Fruit fly (Drosophila melanogaster) whole organism, wandering third instar larva: ENCODE results near the gene AstC.

ENCODE experiments used
- Abd-B ChIP-seq: fragments of >200 bp; optimal IDR thresholded peaks from 2 replicates; lab custom pipeline; 2017; ENCODE audit warnings: missing biosample characterization, missing genetic modification characterization
- CG32264 ChIP-seq: fragments of 200-800 bp; sonication (Bioruptor generic); optimal IDR thresholded peaks from 2 replicates; lab custom pipeline; 2016; ENCODE audit warnings: missing biosample characterization, missing genetic modification characterization
- CG9705 ChIP-seq: fragments of 200-800 bp; sonication (Bioruptor generic); optimal IDR thresholded peaks from 2 replicates; lab custom pipeline; 2018; ENCODE audit warnings: missing biosample characterization, mild to moderate bottlenecking, missing genetic modification characterization
- CrebA ChIP-seq: fragments of 200-800 bp; sonication (Bioruptor generic); optimal IDR thresholded peaks from 2 replicates; lab custom pipeline; 2016; ENCODE audit warnings: missing biosample characterization, mild to moderate bottlenecking, missing genetic modification characterization, borderline replicate concordance
- Dfd ChIP-seq: fragments of >200 bp; optimal IDR thresholded peaks from 2 replicates; lab custom pipeline; 2017; ENCODE audit warnings: missing biosample characterization, missing genetic modification characterization
- Dif ChIP-seq: fragments of 200-275, 200-300 bp; sonication (Bioruptor generic); optimal IDR thresholded peaks from 2 replicates; lab custom pipeline; 2018; ENCODE audit warnings: missing biosample characterization, missing genetic modification characterization; ENCODE audit not compliant: partially characterized antibody
- GATAd ChIP-seq: sonication (Bioruptor generic); optimal IDR thresholded peaks from 2 replicates; lab custom pipeline; 2016; ENCODE audit warnings: missing biosample characterization, missing genetic modification characterization
- HLH106 ChIP-seq: fragments of 200-800 bp; optimal IDR thresholded peaks from 3 replicates; lab custom pipeline; 2019; ENCODE audit warnings: missing biosample characterization, mild to moderate bottlenecking, missing genetic modification characterization, moderate library complexity
- Hnf4 ChIP-seq: fragments of 200-800 bp; sonication (Bioruptor generic); optimal IDR thresholded peaks from 2 replicates; lab custom pipeline; 2016; ENCODE audit warnings: missing biosample characterization, mild to moderate bottlenecking, missing genetic modification characterization
- Hr78 ChIP-seq: fragments of >200 bp; optimal IDR thresholded peaks from 2 replicates; lab custom pipeline; 2017; ENCODE audit warnings: missing biosample characterization, missing genetic modification characterization
- Hr83 ChIP-seq: fragments of 200-300 bp; sonication (Bioruptor generic); optimal IDR thresholded peaks from 2 replicates; lab custom pipeline; 2016; ENCODE audit warnings: missing biosample characterization, mild to moderate bottlenecking, missing genetic modification characterization, moderate library complexity; ENCODE audit not compliant: poor library complexity, severe bottlenecking
- Jra ChIP-seq: sonication (Bioruptor generic); optimal IDR thresholded peaks from 2 replicates; lab custom pipeline; 2016; ENCODE audit warnings: missing biosample characterization, missing genetic modification characterization
- Myc ChIP-seq: fragments of >200 bp; optimal IDR thresholded peaks from 2 replicates; lab custom pipeline; 2017
- OdsH ChIP-seq: fragments of 200-800 bp; sonication (Bioruptor generic); optimal IDR thresholded peaks from 2 replicates; lab custom pipeline; 2016; ENCODE audit warnings: missing biosample characterization, mild to moderate bottlenecking, missing genetic modification characterization
- Rel ChIP-seq, 2 experiments: fragments of 200-800 bp; sonication (Bioruptor generic) in 1 of 2; optimal IDR thresholded peaks; 2 replicates in 1 of 2; 3 replicates in 1 of 2; lab custom pipeline; 2016 to 2019; ENCODE audit warnings: mild to moderate bottlenecking in 2 of 2, missing biosample characterization in 2 of 2, missing genetic modification characterization in 2 of 2, moderate library complexity in 1 of 2
- Sp1 ChIP-seq: fragments of 200-800 bp; sonication (Bioruptor generic); optimal IDR thresholded peaks from 3 replicates; lab custom pipeline; 2019; ENCODE audit warnings: missing biosample characterization, mild to moderate bottlenecking, missing genetic modification characterization, moderate library complexity
- Vsx2 ChIP-seq: fragments of 200-300, 225-300 bp; sonication (Bioruptor generic); optimal IDR thresholded peaks from 2 replicates; lab custom pipeline; 2018; ENCODE audit warnings: missing biosample characterization, missing genetic modification characterization; ENCODE audit not compliant: partially characterized antibody
- br ChIP-seq: fragments of 200-800 bp; sonication (Bioruptor generic); optimal IDR thresholded peaks from 2 replicates; lab custom pipeline; 2016; ENCODE audit warnings: missing biosample characterization, missing genetic modification characterization
- brk ChIP-seq: fragments of 200-800 bp; sonication (Bioruptor generic); optimal IDR thresholded peaks from 2 replicates; lab custom pipeline; 2016; ENCODE audit warnings: missing biosample characterization, mild to moderate bottlenecking, missing genetic modification characterization
- dl ChIP-seq, 2 experiments: fragments of 175-275, 200-275 bp in 1 of 2; fragments of 200-275 bp in 1 of 2; sonication (Bioruptor generic); optimal IDR thresholded peaks; lab custom pipeline; 2018; ENCODE audit warnings: mild to moderate bottlenecking in 2 of 2, missing biosample characterization in 2 of 2, missing genetic modification characterization in 2 of 2, moderate library complexity in 2 of 2; ENCODE audit not compliant: partially characterized antibody in 2 of 2, insufficient read depth in 1 of 2
- dmrt93B ChIP-seq: fragments of 200-800 bp; sonication (Bioruptor generic); optimal IDR thresholded peaks from 2 replicates; lab custom pipeline; 2018; ENCODE audit warnings: missing biosample characterization, mild to moderate bottlenecking, missing genetic modification characterization
- dsf ChIP-seq: sonication (Bioruptor generic); optimal IDR thresholded peaks from 2 replicates; lab custom pipeline; 2016; ENCODE audit warnings: missing biosample characterization, missing genetic modification characterization, borderline replicate concordance
- ey ChIP-seq: fragments of 200-800 bp; sonication (Bioruptor generic); optimal IDR thresholded peaks from 2 replicates; lab custom pipeline; 2016; ENCODE audit warnings: missing biosample characterization, missing genetic modification characterization
- foxo ChIP-seq, 2 experiments: fragments of 200-800 bp; sonication (Bioruptor generic); optimal IDR thresholded peaks; 2 replicates in 1 of 2; 3 replicates in 1 of 2; lab custom pipeline; 2016 to 2017; ENCODE audit warnings: missing biosample characterization in 2 of 2, missing genetic modification characterization in 2 of 2
- fru ChIP-seq: fragments of 200-800 bp; sonication (Bioruptor generic); optimal IDR thresholded peaks from 3 replicates; lab custom pipeline; 2016; ENCODE audit warnings: missing biosample characterization, mild to moderate bottlenecking, missing genetic modification characterization
- h ChIP-seq: fragments of 200-800 bp; sonication (Bioruptor generic); optimal IDR thresholded peaks from 3 replicates; lab custom pipeline; 2016; ENCODE audit warnings: missing biosample characterization, mild to moderate bottlenecking, missing genetic modification characterization
- jim ChIP-seq: fragments of 175-275, 200-325 bp; sonication (Bioruptor generic); optimal IDR thresholded peaks from 2 replicates; lab custom pipeline; 2016; ENCODE audit warnings: missing biosample characterization, mild to moderate bottlenecking, missing genetic modification characterization
- lola ChIP-seq: fragments of >200 bp; optimal IDR thresholded peaks from 2 replicates; lab custom pipeline; 2017; ENCODE audit warnings: missing biosample characterization, missing genetic modification characterization
- pan ChIP-seq: fragments of >200 bp; optimal IDR thresholded peaks from 2 replicates; lab custom pipeline; 2017
- psq ChIP-seq: fragments of 200-800 bp; sonication (Bioruptor generic); optimal IDR thresholded peaks from 3 replicates; lab custom pipeline; 2017; ENCODE audit warnings: missing biosample characterization, mild to moderate bottlenecking, missing genetic modification characterization, moderate library complexity
- rgr ChIP-seq: fragments of 200-800 bp; sonication (Bioruptor generic); optimal IDR thresholded peaks from 3 replicates; lab custom pipeline; 2016; ENCODE audit warnings: missing biosample characterization, mild to moderate bottlenecking, missing genetic modification characterization
- sage ChIP-seq: fragments of 200-800 bp; sonication (Bioruptor generic); optimal IDR thresholded peaks from 2 replicates; lab custom pipeline; 2016; ENCODE audit warnings: missing biosample characterization, mild to moderate bottlenecking, missing genetic modification characterization
- sv ChIP-seq: fragments of 200-800 bp; sonication (Bioruptor generic); optimal IDR thresholded peaks from 3 replicates; lab custom pipeline; 2016; ENCODE audit warnings: missing biosample characterization, missing genetic modification characterization
- tai ChIP-seq: sonication (Bioruptor generic); optimal IDR thresholded peaks from 2 replicates; lab custom pipeline; 2016; ENCODE audit warnings: missing biosample characterization, missing genetic modification characterization
- usp ChIP-seq: fragments of >200 bp; optimal IDR thresholded peaks from 2 replicates; lab custom pipeline; 2017; ENCODE audit warnings: missing biosample characterization, missing genetic modification characterization
- woc ChIP-seq: sonication (Bioruptor generic); optimal IDR thresholded peaks from 2 replicates; lab custom pipeline; 2016; ENCODE audit warnings: missing biosample characterization, mild to moderate bottlenecking, missing genetic modification characterization

The AstC gene

dm6 chr2L:11067970-11068369 lies 13.2 kb downstream of the AstC start:
- no peak for TF ChIP-seq Vsx2 (GFP tag; lab: Kevin White, UChicago)
- TF ChIP-seq HLH106 (tag; lab: Kevin White, UChicago): no peak
- TF ChIP-seq woc (GFP tag; lab: Kevin White, UChicago): peak; percentile 55
- TF ChIP-seq dsf (GFP tag; lab: Kevin White, UChicago): no peak
- TF ChIP-seq sage: no peak
- no peak for TF ChIP-seq CG32264 (GFP tag; lab: Kevin White, UChicago)
- TF ChIP-seq br: peak; percentile 11
- no peak for TF ChIP-seq psq
- no peak for TF ChIP-seq brk
- TF ChIP-seq CrebA (GFP tag; lab: Kevin White, UChicago): no peak
- TF ChIP-seq fru: no peak
- no peak for TF ChIP-seq GATAd (GFP tag; lab: Kevin White, UChicago)
- no peak for TF ChIP-seq usp
- no peak for TF ChIP-seq rgr (GFP tag; lab: Kevin White, UChicago)
- TF ChIP-seq pan (lab: Kevin White, UChicago): peak; percentile 21
- no peak for TF ChIP-seq Hr78
- TF ChIP-seq ey (GFP tag; lab: Kevin White, UChicago): no peak
- TF ChIP-seq OdsH (GFP tag; lab: Kevin White, UChicago): no peak
- no peak for TF ChIP-seq foxo (GFP tag; optimal IDR thresholded peaks at IDR 0.05; lab: Kevin White, UChicago)
- no peak for TF ChIP-seq Hr83 (GFP tag; lab: Kevin White, UChicago)
- no peak for TF ChIP-seq Jra (GFP tag; lab: Kevin White, UChicago)
- TF ChIP-seq h (GFP tag; lab: Kevin White, UChicago): no peak
- no peak for TF ChIP-seq Dif (GFP tag; lab: Kevin White, UChicago)

- TF ChIP-seq brk (peak; percentile 59), jim (GFP tag; lab: Kevin White, UChicago) (no peak), fru (peak; percentile 44), woc (GFP tag; lab: Kevin White, UChicago) (peak; percentile 22), CrebA (GFP tag; lab: Kevin White, UChicago) (peak; percentile 66), HLH106 (tag; lab: Kevin White, UChicago) (no peak), dl (GFP tag; optimal IDR thresholded peaks at IDR 0.05; lab: Kevin White, UChicago; ENCODE audit: insufficient read depth in 1 of 2, partially characterized antibody in 2 of 2) (peak; percentile 86 to 87), Sp1 (GFP tag; lab: Kevin White, UChicago) (peak; percentile 22), dmrt93B (GFP tag; lab: Kevin White, UChicago) (no peak), Hr83 (GFP tag; lab: Kevin White, UChicago) (peak; percentile 46), rgr (GFP tag; lab: Kevin White, UChicago) (no peak), h (GFP tag; lab: Kevin White, UChicago) (peak; percentile 41), Hnf4 (GFP tag; lab: Kevin White, UChicago) (peak; percentile 9), Hr78 (no peak), tai (GFP tag; lab: Kevin White, UChicago) (no peak), ey (GFP tag; lab: Kevin White, UChicago) (peak; percentile 38), CG32264 (GFP tag; lab: Kevin White, UChicago) (peak; percentile 12), Dif (GFP tag; lab: Kevin White, UChicago) (peak; percentile 88), Rel (GFP tag; optimal IDR thresholded peaks at IDR 0.05; lab: Kevin White, UChicago) (peak; percentile 2), Rel (tag; optimal IDR thresholded peaks at IDR 0.05; lab: Kevin White, UChicago) (peak; percentile 26), br (peak; percentile 55), sage (peak; percentile 76), Vsx2 (GFP tag; lab: Kevin White, UChicago) (peak; percentile 56), foxo (GFP tag; optimal IDR thresholded peaks at IDR 0.05; lab: Kevin White, UChicago) (peak; percentile 12 to 40)
- TF ChIP-seq, all 38 proteins: peak for 17
Observed at dm6 chr2L:11066887-11067459, 14.2 kb downstream of the AstC start, which contains the start of gene Samuel. Gene Samuel, minus strand, starts transcription at chr2L:11066998.

- no peak for TF ChIP-seq Rel (GFP tag; optimal IDR thresholded peaks at IDR 0.05; lab: Kevin White, UChicago)
- no peak for TF ChIP-seq Rel (tag; optimal IDR thresholded peaks at IDR 0.05; lab: Kevin White, UChicago)
- TF ChIP-seq OdsH (GFP tag; lab: Kevin White, UChicago): peak; percentile 46
- TF ChIP-seq CG32264 (GFP tag; lab: Kevin White, UChicago): peak; percentile 27
- TF ChIP-seq sv (GFP tag; lab: Kevin White, UChicago): no peak
- no peak for TF ChIP-seq Myc (lab: Kevin White, UChicago)
- no peak for TF ChIP-seq dl (GFP tag; optimal IDR thresholded peaks at IDR 0.05; lab: Kevin White, UChicago; ENCODE audit: insufficient read depth in 1 of 2, partially characterized antibody in 2 of 2)
- TF ChIP-seq lola (GFP tag; lab: Kevin White, UChicago): no peak
- TF ChIP-seq h (GFP tag; lab: Kevin White, UChicago): peak; percentile 76
- no peak for TF ChIP-seq Abd-B
- TF ChIP-seq GATAd (GFP tag; lab: Kevin White, UChicago): no peak
- no peak for TF ChIP-seq Dfd (GFP tag; lab: Kevin White, UChicago)
- TF ChIP-seq ey (GFP tag; lab: Kevin White, UChicago): peak; percentile 66
- TF ChIP-seq Dif (GFP tag; lab: Kevin White, UChicago): no peak
- no peak for TF ChIP-seq sage
- TF ChIP-seq usp: no peak
- TF ChIP-seq tai (GFP tag; lab: Kevin White, UChicago): no peak
- TF ChIP-seq jim (GFP tag; lab: Kevin White, UChicago): no peak
- no peak for TF ChIP-seq CrebA (GFP tag; lab: Kevin White, UChicago)
- TF ChIP-seq brk: no peak
- peak; percentile 71 for TF ChIP-seq fru
- no peak for TF ChIP-seq Hr78
- TF ChIP-seq pan (lab: Kevin White, UChicago): no peak
- TF ChIP-seq Jra (GFP tag; lab: Kevin White, UChicago): no peak
- no peak for TF ChIP-seq Vsx2 (GFP tag; lab: Kevin White, UChicago)
- TF ChIP-seq Hnf4 (GFP tag; lab: Kevin White, UChicago): peak; percentile 45
- no peak for TF ChIP-seq Hr83 (GFP tag; lab: Kevin White, UChicago)
- no peak for TF ChIP-seq CG9705 (GFP tag; lab: Kevin White, UChicago)
Observed at dm6 chr2L:11065932-11066823, 15.0 kb downstream of the AstC start.
